Worm (Caenorhabditis elegans) whole organism, young adult: Measurements from ENCODE around the gene F07B10.4.

Experiments
- B0336.3 ChIP-seq: fragments of 200-800 bp; sonication (Bioruptor generic); IDR thresholded peaks from 2 replicates; pipeline ENCODE4 v1.3.6; 2022; ENCODE audit warnings: missing genetic modification characterization, missing compliant biosample characterization
- F22D6.2 ChIP-seq: sonication (generic microtip); optimal IDR thresholded peaks from 2 replicates; lab custom pipeline; 2016; ENCODE audit warnings: mild to moderate bottlenecking, missing genetic modification characterization, missing compliant biosample characterization
- F23B12.7 ChIP-seq: sonication (generic microtip); optimal IDR thresholded peaks from 2 replicates; lab custom pipeline; 2017; ENCODE audit warnings: missing genetic modification characterization, mild to moderate bottlenecking, missing compliant biosample characterization, antibody characterized with exemption, moderate library complexity; ENCODE audit not compliant: insufficient read depth
- F33H1.4 ChIP-seq: fragments of 200-800 bp; sonication (Bioruptor generic); IDR thresholded peaks from 2 replicates; pipeline ENCODE4 v1.3.6; 2022; ENCODE audit warnings: missing genetic modification reagents, missing genetic modification characterization, missing compliant biosample characterization
- F39B2.1 ChIP-seq: fragments of 200-800 bp; sonication (Bioruptor generic); IDR thresholded peaks from 2 replicates; pipeline ENCODE4 v1.3.6; 2022; ENCODE audit warnings: missing genetic modification reagents, missing genetic modification characterization, missing compliant biosample characterization
- T07F8.4 ChIP-seq: sonication (generic microtip); optimal IDR thresholded peaks from 2 replicates; lab custom pipeline; 2016; ENCODE audit warnings: mild to moderate bottlenecking, missing genetic modification characterization, moderate library complexity, missing compliant biosample characterization
- T26A5.8 ChIP-seq: sonication (generic microtip); optimal IDR thresholded peaks from 2 replicates; lab custom pipeline; 2016; ENCODE audit warnings: missing genetic modification characterization, missing compliant biosample characterization
- Y79H2A.3 ChIP-seq: fragments of 200-800 bp; sonication (Bioruptor generic); conservative IDR thresholded peaks from 2 replicates; pipeline ENCODE4 v1.3.6; 2022; ENCODE audit warnings: missing genetic modification reagents, missing genetic modification characterization, missing compliant biosample characterization
- akir-1 ChIP-seq: fragments of 200-800 bp; sonication (Bioruptor generic); optimal IDR thresholded peaks from 2 replicates; lab custom pipeline; 2018; ENCODE audit warnings: mild to moderate bottlenecking, missing genetic modification characterization, moderate library complexity, missing compliant biosample characterization
- ama-1 ChIP-seq, 3 experiments: fragments of 150-350 bp in 1 of 3; sonication (generic microtip) in 2 of 3; optimal IDR thresholded peaks; 2 replicates each; lab custom pipeline; 2014 to 2018; ENCODE audit warnings: missing biosample characterization in 2 of 3, missing genetic modification characterization in 2 of 3, missing genetic modification reagents in 2 of 3
- aptf-3 ChIP-seq: fragments of 200-800 bp; sonication (Bioruptor generic); IDR thresholded peaks from 2 replicates; pipeline ENCODE4 v1.3.6; 2022; ENCODE audit warnings: missing genetic modification characterization, missing compliant biosample characterization
- atf-7 ChIP-seq: sonication (generic microtip); optimal IDR thresholded peaks from 2 replicates; lab custom pipeline; 2017; ENCODE audit warnings: mild to moderate bottlenecking, missing genetic modification characterization, missing compliant biosample characterization
- attf-3 ChIP-seq: fragments of 200-800 bp; sonication (Bioruptor generic); conservative IDR thresholded peaks from 2 replicates; pipeline ENCODE4 v1.3.6; 2022; ENCODE audit warnings: missing genetic modification reagents, missing genetic modification characterization, missing compliant biosample characterization
- attf-6 ChIP-seq: fragments of 200-800 bp; sonication (Bioruptor generic); IDR thresholded peaks from 2 replicates; pipeline ENCODE4 v1.3.6; 2022; ENCODE audit warnings: missing genetic modification reagents, missing genetic modification characterization, missing compliant biosample characterization
- ceh-40 ChIP-seq: fragments of 200-800 bp; sonication (Bioruptor generic); IDR thresholded peaks from 2 replicates; pipeline ENCODE4 v1.3.6; 2022; ENCODE audit warnings: missing genetic modification characterization, missing compliant biosample characterization
- dpff-1 ChIP-seq: sonication (generic microtip); optimal IDR thresholded peaks from 2 replicates; lab custom pipeline; 2017; ENCODE audit warnings: mild to moderate bottlenecking, missing genetic modification characterization, missing compliant biosample characterization
- egl-44 ChIP-seq: fragments of 200-800 bp; sonication (Bioruptor generic); IDR thresholded peaks from 2 replicates; pipeline ENCODE4 v1.3.6; 2022; ENCODE audit warnings: missing genetic modification reagents, missing genetic modification characterization, missing compliant biosample characterization
- egrh-3 ChIP-seq: fragments of 200-800 bp; sonication (Bioruptor generic); IDR thresholded peaks from 2 replicates; pipeline ENCODE4 v1.3.6; 2022; ENCODE audit warnings: missing genetic modification reagents, missing genetic modification characterization, missing compliant biosample characterization
- ets-4 ChIP-seq: fragments of 200-800 bp; sonication (Bioruptor generic); optimal IDR thresholded peaks from 2 replicates; lab custom pipeline; 2018; ENCODE audit warnings: mild to moderate bottlenecking, missing genetic modification characterization, missing compliant biosample characterization
- fkh-3 ChIP-seq: sonication (generic microtip); optimal IDR thresholded peaks from 2 replicates; lab custom pipeline; 2016; ENCODE audit warnings: mild to moderate bottlenecking, missing genetic modification characterization, missing compliant biosample characterization
- hlh-12 ChIP-seq: sonication (generic microtip); optimal IDR thresholded peaks from 2 replicates; lab custom pipeline; 2016; ENCODE audit warnings: missing genetic modification characterization, missing compliant biosample characterization
- hmg-20 ChIP-seq: fragments of 200-800 bp; sonication (Bioruptor generic); IDR thresholded peaks from 2 replicates; pipeline ENCODE4 v1.3.6; 2022; ENCODE audit warnings: missing genetic modification reagents, missing genetic modification characterization, missing compliant biosample characterization
- hrde-1 ChIP-seq: sonication (generic microtip); optimal IDR thresholded peaks from 2 replicates; lab custom pipeline; 2016; ENCODE audit warnings: missing genetic modification characterization, mild to moderate bottlenecking, missing compliant biosample characterization, moderate library complexity, missing genotype, missing genetic modification reagents, borderline replicate concordance
- lin-40 ChIP-seq: sonication (generic microtip); optimal IDR thresholded peaks from 2 replicates; lab custom pipeline; 2016; ENCODE audit warnings: missing genetic modification characterization, mild to moderate bottlenecking, missing compliant biosample characterization, missing genotype, missing genetic modification reagents
- lir-1 ChIP-seq: fragments of 200-800 bp; sonication (Bioruptor generic); conservative IDR thresholded peaks from 2 replicates; pipeline ENCODE4 v1.3.6; 2022; ENCODE audit warnings: missing genetic modification reagents, missing genetic modification characterization, missing compliant biosample characterization
- lsl-1 ChIP-seq: fragments of 200-800 bp; sonication (Bioruptor generic); optimal IDR thresholded peaks from 2 replicates; lab custom pipeline; 2018; ENCODE audit warnings: mild to moderate bottlenecking, missing genetic modification characterization, moderate library complexity, missing compliant biosample characterization
- mxl-1 ChIP-seq: sonication (generic microtip); optimal IDR thresholded peaks from 2 replicates; lab custom pipeline; 2016; ENCODE audit warnings: missing genetic modification characterization, missing compliant biosample characterization
- nfya-2 ChIP-seq: fragments of 200-800 bp; sonication (Bioruptor generic); IDR thresholded peaks from 2 replicates; pipeline ENCODE4 v1.3.6; 2022; ENCODE audit warnings: missing genetic modification reagents, missing genetic modification characterization, missing compliant biosample characterization
- nhr-120 ChIP-seq: fragments of 200-800 bp; sonication (Bioruptor generic); IDR thresholded peaks from 2 replicates; pipeline ENCODE4 v1.3.6; 2022; ENCODE audit warnings: missing genetic modification characterization, missing compliant biosample characterization
- nhr-80 ChIP-seq: sonication (generic microtip); optimal IDR thresholded peaks from 2 replicates; lab custom pipeline; 2016; ENCODE audit warnings: missing genetic modification characterization, missing compliant biosample characterization
- rcor-1 ChIP-seq: fragments of 200-800 bp; sonication (Bioruptor generic); IDR thresholded peaks from 2 replicates; pipeline ENCODE4 v1.3.6; 2022; ENCODE audit warnings: missing genetic modification reagents, missing genetic modification characterization, missing compliant biosample characterization
- repo-1 ChIP-seq: sonication (generic microtip); optimal IDR thresholded peaks from 2 replicates; lab custom pipeline; 2017; ENCODE audit warnings: mild to moderate bottlenecking, missing genetic modification characterization, missing compliant biosample characterization
- sdz-38 ChIP-seq: sonication (generic microtip); optimal IDR thresholded peaks from 2 replicates; lab custom pipeline; 2016; ENCODE audit warnings: missing genotype, missing genetic modification characterization, missing compliant biosample characterization
- sea-2 ChIP-seq: fragments of 200-800 bp; sonication (Bioruptor generic); IDR thresholded peaks from 2 replicates; pipeline ENCODE4 v1.3.6; 2022; ENCODE audit warnings: missing genetic modification characterization, missing compliant biosample characterization
- snpc-4 ChIP-seq, 5 experiments: fragments of 150-350 bp in 1 of 5; sonication (generic microtip) in 4 of 5; optimal IDR thresholded peaks; 2 replicates each; lab custom pipeline; 2014 to 2018; ENCODE audit warnings: missing genetic modification characterization in 5 of 5, missing biosample characterization in 3 of 5, antibody characterized with exemption in 2 of 5, mild to moderate bottlenecking in 2 of 5, missing compliant biosample characterization in 2 of 5, missing genotype in 2 of 5, moderate library complexity in 2 of 5, missing genetic modification reagents in 1 of 5
- sptf-2 ChIP-seq: fragments of 200-800 bp; sonication (Bioruptor generic); optimal IDR thresholded peaks from 2 replicates; lab custom pipeline; 2018; ENCODE audit warnings: mild to moderate bottlenecking, missing genetic modification characterization, missing compliant biosample characterization
- unc-130 ChIP-seq: sonication (generic microtip); optimal IDR thresholded peaks from 2 replicates; lab custom pipeline; 2016; ENCODE audit warnings: missing genetic modification reagents, missing genetic modification characterization, missing compliant biosample characterization
- xnd-1 ChIP-seq: sonication (generic microtip); optimal IDR thresholded peaks from 2 replicates; lab custom pipeline; 2016; ENCODE audit warnings: missing genotype, missing genetic modification reagents, missing genetic modification characterization, missing compliant biosample characterization
- ztf-6 ChIP-seq: fragments of 200-800 bp; sonication (Bioruptor generic); IDR thresholded peaks from 2 replicates; pipeline ENCODE4 v1.3.6; 2022; ENCODE audit warnings: missing genetic modification reagents, missing genetic modification characterization, missing compliant biosample characterization

F07B10.4 gene

ce11 chrV:11266681-11267080 lies 3.8 kb upstream of the F07B10.4 start, which contains the start of gene str-116:
Gene str-116 (plus strand): TSS chrV:11266981.
- TF ChIP-seq ztf-6 (GFP tag; lab: Robert Waterston, UW), result no peak

- TF ChIP-seq sea-2 (GFP tag; lab: Robert Waterston, UW), result no peak
- no peak for TF ChIP-seq akir-1 (GFP tag; lab: Kevin White, UChicago)
- TF ChIP-seq ets-4, result no peak
- peak; percentile 61 for TF ChIP-seq nhr-80 (tag; lab: Kevin White, UChicago)
- TF ChIP-seq attf-3 (GFP tag; lab: Robert Waterston, UW), result no peak
- no peak for TF ChIP-seq T26A5.8 (tag; lab: Kevin White, UChicago)
- TF ChIP-seq ceh-40 (GFP tag; lab: Robert Waterston, UW), result no peak
- TF ChIP-seq, all 124 proteins: peak for 1
Observed at ce11 chrV:11265482-11265881, 2.6 kb upstream of the F07B10.4 start, which contains the start of gene cln-3.1. Gene cln-3.1 (minus strand): TSS chrV:11265652.

- TF ChIP-seq egl-44 (GFP tag; lab: Robert Waterston, UW) (no peak), sdz-38 (tag; lab: Kevin White, UChicago) (no peak), dpff-1 (tag; lab: Kevin White, UChicago) (no peak), sptf-2 (no peak), T07F8.4 (tag; lab: Kevin White, UChicago) (no peak), aptf-3 (GFP tag; lab: Robert Waterston, UW) (no peak), lin-40 (tag; lab: Kevin White, UChicago) (no peak), hrde-1 (no peak), attf-3 (GFP tag; lab: Robert Waterston, UW) (no peak), egrh-3 (GFP tag; lab: Robert Waterston, UW) (no peak), xnd-1 (no peak), nhr-120 (GFP tag; lab: Robert Waterston, UW) (no peak), snpc-4 (GFP tag; optimal IDR thresholded peaks at IDR 0.05; lab: Kevin White, UChicago) (no peak), snpc-4 (tag; optimal IDR thresholded peaks at IDR 0.05; lab: Kevin White, UChicago) (no peak), ama-1 (optimal IDR thresholded peaks at IDR 0.05; lab: Kevin White, UChicago) (no peak), ama-1 (GFP tag; optimal IDR thresholded peaks at IDR 0.05; lab: Kevin White, UChicago) (no peak), mxl-1 (tag; lab: Kevin White, UChicago) (no peak), fkh-3 (no peak), B0336.3 (GFP tag; lab: Robert Waterston, UW) (no peak)
Observed at ce11 chrV:11260622-11261021, 2.3 kb downstream of the F07B10.4 start, which contains the start of gene F07B10.7. Gene F07B10.7 (minus strand): TSS chrV:11260722.

- TF ChIP-seq unc-130 (GFP tag; lab: Kevin White, UChicago) (no peak), F22D6.2 (tag; lab: Kevin White, UChicago) (no peak), rcor-1 (GFP tag; lab: Robert Waterston, UW) (no peak), F23B12.7 (no peak), hmg-20 (GFP tag; lab: Robert Waterston, UW) (no peak), atf-7 (tag; lab: Kevin White, UChicago) (no peak), lin-40 (tag; lab: Kevin White, UChicago) (no peak), hlh-12 (tag; lab: Kevin White, UChicago) (no peak), lsl-1 (GFP tag; lab: Kevin White, UChicago) (no peak), attf-6 (GFP tag; lab: Robert Waterston, UW) (no peak), F33H1.4 (GFP tag; lab: Robert Waterston, UW) (no peak), repo-1 (tag; lab: Kevin White, UChicago) (no peak), ceh-40 (GFP tag; lab: Robert Waterston, UW) (no peak), lir-1 (GFP tag; lab: Robert Waterston, UW) (no peak), Y79H2A.3 (GFP tag; lab: Robert Waterston, UW) (no peak), aptf-3 (GFP tag; lab: Robert Waterston, UW) (no peak), nfya-2 (no peak), F39B2.1 (GFP tag; lab: Robert Waterston, UW) (no peak)
Observed at ce11 chrV:11258896-11259295, 4.0 kb downstream of the F07B10.4 start, which contains the start of gene lgc-36. Gene lgc-36 (minus strand): TSS chrV:11258996.
